Fruit fly (Drosophila melanogaster) whole organism, adult: ENCODE measurements around the gene CG17272.

Source experiments
- CG11617 ChIP-seq: fragments of 200-800 bp; sonication (Bioruptor generic); optimal IDR thresholded peaks from 2 replicates; lab custom pipeline; 2017; ENCODE audit warnings: mild to moderate bottlenecking, missing biosample characterization, missing genetic modification reagents, missing genetic modification characterization
- CG12768 ChIP-seq: fragments of 200-800 bp; sonication (Bioruptor generic); optimal IDR thresholded peaks from 2 replicates; lab custom pipeline; 2017; ENCODE audit warnings: missing biosample characterization, missing genetic modification characterization, mild to moderate bottlenecking, moderate library complexity, missing genetic modification reagents
- CG14711 ChIP-seq: fragments of 200-800 bp; sonication (Bioruptor generic); optimal IDR thresholded peaks from 2 replicates; lab custom pipeline; 2018; ENCODE audit warnings: missing biosample characterization, mild to moderate bottlenecking, missing genetic modification characterization, moderate library complexity
- CG1620 ChIP-seq: fragments of 200-800 bp; sonication (Bioruptor generic); optimal IDR thresholded peaks from 2 replicates; lab custom pipeline; 2016; ENCODE audit warnings: missing biosample characterization, missing genetic modification characterization
- CG33017 ChIP-seq: fragments of 200-800 bp; sonication (Bioruptor generic); optimal IDR thresholded peaks from 2 replicates; lab custom pipeline; 2018; ENCODE audit warnings: missing biosample characterization, mild to moderate bottlenecking, missing genetic modification characterization, moderate library complexity
- CG5204 ChIP-seq: fragments of 200-800 bp; sonication (Bioruptor generic); optimal IDR thresholded peaks from 2 replicates; lab custom pipeline; 2016; ENCODE audit warnings: missing biosample characterization, missing genetic modification characterization
- CG7045 ChIP-seq: fragments of 200-800 bp; sonication (Bioruptor generic); optimal IDR thresholded peaks from 2 replicates; lab custom pipeline; 2017; ENCODE audit warnings: missing biosample characterization, mild to moderate bottlenecking, missing genetic modification characterization
- CG7101 ChIP-seq: fragments of 200-800 bp; sonication (Bioruptor generic); optimal IDR thresholded peaks from 2 replicates; lab custom pipeline; 2018; ENCODE audit warnings: missing biosample characterization, mild to moderate bottlenecking, missing genetic modification characterization, moderate library complexity
- Clk ChIP-seq: fragments of 200-800 bp; sonication (Bioruptor generic); optimal IDR thresholded peaks from 2 replicates; lab custom pipeline; 2017; ENCODE audit warnings: missing biosample characterization, missing genetic modification characterization
- Crg-1 ChIP-seq: fragments of 200-800 bp; sonication (Bioruptor generic); optimal IDR thresholded peaks from 2 replicates; lab custom pipeline; 2016; ENCODE audit warnings: missing biosample characterization, missing genetic modification characterization
- Hr96 ChIP-seq: fragments of 200-800 bp; sonication (Bioruptor generic); optimal IDR thresholded peaks from 2 replicates; lab custom pipeline; 2016; ENCODE audit warnings: missing biosample characterization, missing genetic modification characterization
- Mnt ChIP-seq: fragments of 200-800 bp; sonication (Bioruptor generic); optimal IDR thresholded peaks from 2 replicates; lab custom pipeline; 2016; ENCODE audit warnings: missing biosample characterization, mild to moderate bottlenecking, missing genetic modification characterization
- bab1 ChIP-seq: fragments of 200-800 bp; sonication (Bioruptor generic); optimal IDR thresholded peaks from 3 replicates; lab custom pipeline; 2019; ENCODE audit warnings: missing biosample characterization, mild to moderate bottlenecking, missing genetic modification characterization, moderate library complexity
- cic ChIP-seq: fragments of 200-800 bp; sonication (Bioruptor generic); optimal IDR thresholded peaks from 2 replicates; lab custom pipeline; 2017; ENCODE audit warnings: missing biosample characterization, mild to moderate bottlenecking, missing genetic modification characterization, moderate library complexity
- cnc ChIP-seq, 2 experiments: fragments of >200 bp; optimal IDR thresholded peaks; 2 replicates each; lab custom pipeline; 2017
- kay ChIP-seq: fragments of 200-800 bp; sonication (Bioruptor generic); peaks from one replicate; lab custom pipeline; 2016; ENCODE audit warnings: missing biosample characterization, missing genetic modification characterization, borderline replicate concordance
- ovo ChIP-seq: fragments of 200-800 bp; sonication (Bioruptor generic); optimal IDR thresholded peaks from 2 replicates; lab custom pipeline; 2016; ENCODE audit warnings: missing biosample characterization, missing genetic modification characterization
- pad ChIP-seq: fragments of 200-800 bp; sonication (Bioruptor generic); optimal IDR thresholded peaks from 3 replicates; lab custom pipeline; 2017; ENCODE audit warnings: missing biosample characterization, missing genetic modification characterization, mild to moderate bottlenecking, moderate library complexity, missing genetic modification reagents
- tj ChIP-seq: fragments of 200-800 bp; sonication (Bioruptor generic); optimal IDR thresholded peaks from 3 replicates; lab custom pipeline; 2017; ENCODE audit warnings: missing biosample characterization, mild to moderate bottlenecking, missing genetic modification characterization, moderate library complexity
- toe ChIP-seq: fragments of 200-800 bp; sonication (Bioruptor generic); optimal IDR thresholded peaks from 2 replicates; lab custom pipeline; 2016; ENCODE audit warnings: missing biosample characterization, missing genetic modification characterization

CG17272 gene

dm6 chr3R:20821815-20822375 is 2.1 kb downstream of the CG17272 start, which contains the start of the genes CG17271 and RpS20:
Gene CG17271 (minus strand): TSS chr3R:20821848.
Gene RpS20 (plus strand): TSS chr3R:20822181.
- TF ChIP-seq CG7101 (tag; lab: Kevin White, UChicago), result peak; percentile 85
- peak; percentile 92 for TF ChIP-seq CG11617 (GFP tag; lab: Kevin White, UChicago)
- TF ChIP-seq kay (GFP tag; lab: Kevin White, UChicago), result no peak
- peak; percentile 91 for TF ChIP-seq bab1
- peak; percentile 87 for TF ChIP-seq CG1620 (GFP tag; lab: Kevin White, UChicago)
- peak; percentile 81 for TF ChIP-seq ovo
- TF ChIP-seq Clk (GFP tag; lab: Kevin White, UChicago), result peak; percentile 89
- peak; percentile 92 for TF ChIP-seq CG14711 (tag; lab: Kevin White, UChicago)
- peak; percentile 70 for TF ChIP-seq cic (GFP tag; lab: Kevin White, UChicago)
- TF ChIP-seq CG7045, result peak; percentile 85
- TF ChIP-seq Hr96 (GFP tag; lab: Kevin White, UChicago), result peak; percentile 95
- peak; percentile 69 for TF ChIP-seq CG33017
- peak; percentile 75 for TF ChIP-seq tj
- peak; percentile 95 for TF ChIP-seq Mnt (GFP tag; lab: Kevin White, UChicago)
- TF ChIP-seq cnc (optimal IDR thresholded peaks at IDR 0.05; lab: Kevin White, UChicago), result no peak
- TF ChIP-seq pad (GFP tag; lab: Kevin White, UChicago), result peak; percentile 75
- TF ChIP-seq CG12768 (GFP tag; lab: Kevin White, UChicago), result peak; percentile 89
- no peak for TF ChIP-seq CG5204 (GFP tag; lab: Kevin White, UChicago)
- TF ChIP-seq toe (GFP tag; lab: Kevin White, UChicago), result peak; percentile 96
- peak; percentile 79 for TF ChIP-seq Crg-1 (GFP tag; lab: Kevin White, UChicago)

dm6 chr3R:20818689-20819088 is 5.3 kb downstream of the CG17272 start, which contains the start of gene CG17270:
Gene CG17270 (minus strand): TSS chr3R:20818929.
- TF ChIP-seq Mnt (GFP tag; lab: Kevin White, UChicago) (peak; percentile 6), bab1 (no peak), Crg-1 (GFP tag; lab: Kevin White, UChicago) (no peak)

- TF ChIP-seq CG7045 (peak; percentile 17), bab1 (no peak), Mnt (GFP tag; lab: Kevin White, UChicago) (peak; percentile 47)
Observed at dm6 chr3R:20818237-20818636, 5.8 kb downstream of the CG17272 start.

DNA sequence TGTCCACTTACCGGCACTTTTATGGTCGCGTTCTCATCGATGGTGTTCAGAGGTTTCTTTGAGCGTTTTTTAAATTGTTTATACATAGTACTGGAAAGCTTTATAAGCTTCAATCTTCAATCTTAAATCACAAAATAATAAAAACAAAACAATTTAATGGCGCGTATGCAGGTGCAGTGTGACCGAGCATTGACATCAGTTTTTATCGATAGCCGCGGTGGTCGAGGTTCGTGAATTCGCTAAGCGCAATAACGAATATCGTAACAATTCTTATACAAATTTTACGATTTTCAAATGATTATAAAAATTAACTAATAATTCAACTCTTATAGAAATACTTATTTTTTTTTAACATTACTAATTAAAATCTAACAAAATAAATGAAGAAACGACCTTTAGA is 8.0 kb downstream of the CG17272 start, which contains the start of gene Fancd2:
Gene Fancd2 (minus strand): TSS at position 183 of the 400 bp plus-strand sequence.
- peak; percentile 6 for TF ChIP-seq bab1
- no peak for TF ChIP-seq ovo

DNA sequence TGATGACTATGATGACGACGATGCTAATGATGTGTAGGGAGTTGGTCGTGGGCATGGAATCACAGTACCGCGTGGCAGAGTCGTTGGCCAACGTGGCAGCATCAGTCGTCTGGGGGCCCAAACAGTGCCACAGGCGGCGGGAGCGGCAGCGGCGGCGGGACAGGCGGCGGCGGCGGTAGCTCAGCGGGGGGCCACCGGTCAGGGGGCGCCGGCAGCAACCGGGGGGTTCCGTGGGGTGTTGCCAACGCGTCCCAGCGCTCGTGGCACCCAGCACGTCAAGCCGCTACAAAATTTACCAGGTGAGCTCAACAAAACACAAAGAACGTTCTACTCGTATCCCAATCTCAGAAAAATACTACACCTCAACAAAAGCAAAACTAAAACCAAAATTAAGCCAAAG is 21.8 kb downstream of the CG17272 start:
- TF ChIP-seq CG11617 (GFP tag; lab: Kevin White, UChicago), result no peak
- TF ChIP-seq pad (GFP tag; lab: Kevin White, UChicago), result no peak
- TF ChIP-seq CG7045, result no peak
- TF ChIP-seq CG5204 (GFP tag; lab: Kevin White, UChicago), result no peak
- TF ChIP-seq Mnt (GFP tag; lab: Kevin White, UChicago), result no peak
- no peak for TF ChIP-seq toe (GFP tag; lab: Kevin White, UChicago)
- no peak for TF ChIP-seq tj
- TF ChIP-seq CG1620 (GFP tag; lab: Kevin White, UChicago), result no peak
- TF ChIP-seq CG14711 (tag; lab: Kevin White, UChicago), result no peak
- TF ChIP-seq CG12768 (GFP tag; lab: Kevin White, UChicago), result no peak
- no peak for TF ChIP-seq Clk (GFP tag; lab: Kevin White, UChicago)
- TF ChIP-seq ovo, result no peak
- no peak for TF ChIP-seq kay (GFP tag; lab: Kevin White, UChicago)
- TF ChIP-seq Hr96 (GFP tag; lab: Kevin White, UChicago), result no peak
- no peak for TF ChIP-seq CG7101 (tag; lab: Kevin White, UChicago)
- no peak for TF ChIP-seq cic (GFP tag; lab: Kevin White, UChicago)
- TF ChIP-seq Crg-1 (GFP tag; lab: Kevin White, UChicago), result no peak
- TF ChIP-seq CG33017, result no peak

- TF ChIP-seq kay (GFP tag; lab: Kevin White, UChicago), result peak; percentile 69
- TF ChIP-seq tj, result no peak
- no peak for TF ChIP-seq bab1
- TF ChIP-seq CG33017, result no peak
- no peak for TF ChIP-seq Mnt (GFP tag; lab: Kevin White, UChicago)
- no peak for TF ChIP-seq ovo
- no peak for TF ChIP-seq CG12768 (GFP tag; lab: Kevin White, UChicago)
Observed at dm6 chr3R:20796949-20797348, 27.1 kb downstream of the CG17272 start.

- no peak for TF ChIP-seq CG1620 (GFP tag; lab: Kevin White, UChicago)
- no peak for TF ChIP-seq CG7045
- no peak for TF ChIP-seq Mnt (GFP tag; lab: Kevin White, UChicago)
- TF ChIP-seq CG33017, result no peak
- no peak for TF ChIP-seq CG12768 (GFP tag; lab: Kevin White, UChicago)
- no peak for TF ChIP-seq tj
- TF ChIP-seq Hr96 (GFP tag; lab: Kevin White, UChicago), result no peak
- TF ChIP-seq Clk (GFP tag; lab: Kevin White, UChicago), result no peak
- TF ChIP-seq cic (GFP tag; lab: Kevin White, UChicago), result no peak
- TF ChIP-seq cnc (optimal IDR thresholded peaks at IDR 0.05; lab: Kevin White, UChicago), result no peak
- TF ChIP-seq CG14711 (tag; lab: Kevin White, UChicago), result no peak
- no peak for TF ChIP-seq kay (GFP tag; lab: Kevin White, UChicago)
- no peak for TF ChIP-seq CG7101 (tag; lab: Kevin White, UChicago)
- no peak for TF ChIP-seq pad (GFP tag; lab: Kevin White, UChicago)
Observed at dm6 chr3R:20791212-20791789, 32.7 kb downstream of the CG17272 start.
